Worm (Caenorhabditis elegans) whole organism, L1 larva: ENCODE measurements around the gene irld-2.

ENCODE experiments used
- C04F5.9 ChIP-seq: sonication (generic microtip); optimal IDR thresholded peaks from 2 replicates; lab custom pipeline; 2016; ENCODE audit warnings: missing genetic modification characterization, missing compliant biosample characterization
- C34B4.2 ChIP-seq: sonication (generic microtip); optimal IDR thresholded peaks from 2 replicates; lab custom pipeline; 2017; ENCODE audit warnings: mild to moderate bottlenecking, missing genetic modification characterization, missing compliant biosample characterization
- F16B12.6 ChIP-seq: fragments of 150-350 bp; optimal IDR thresholded peaks from 2 replicates; lab custom pipeline; 2014; ENCODE audit warnings: missing biosample characterization, missing genetic modification characterization
- Y116A8C.19 ChIP-seq: sonication (generic microtip); optimal IDR thresholded peaks from 2 replicates; lab custom pipeline; 2016; ENCODE audit warnings: missing compliant biosample characterization, missing genetic modification characterization, borderline replicate concordance
- aha-1 ChIP-seq: fragments of 150-350 bp; optimal IDR thresholded peaks from 2 replicates; lab custom pipeline; 2014; ENCODE audit warnings: missing biosample characterization, missing genetic modification characterization
- alr-1 ChIP-seq: fragments of 200-800 bp; sonication (Bioruptor generic); optimal IDR thresholded peaks from 2 replicates; lab custom pipeline; 2018; ENCODE audit warnings: borderline replicate concordance, mild to moderate bottlenecking, missing genetic modification characterization, missing compliant biosample characterization
- ama-1 ChIP-seq: fragments of 150-350 bp; optimal IDR thresholded peaks from 2 replicates; lab custom pipeline; 2014
- blmp-1 ChIP-seq: fragments of 150-350 bp; optimal IDR thresholded peaks from 2 replicates; lab custom pipeline; 2014; ENCODE audit warnings: missing biosample characterization, missing genetic modification characterization
- ceh-63 ChIP-seq: fragments of 200-800 bp; sonication (Bioruptor generic); optimal IDR thresholded peaks from 2 replicates; lab custom pipeline; 2018; ENCODE audit warnings: mild to moderate bottlenecking, missing genetic modification characterization, missing compliant biosample characterization
- ceh-8 ChIP-seq: fragments of 200-800 bp; sonication (Bioruptor generic); optimal IDR thresholded peaks from 2 replicates; lab custom pipeline; 2018; ENCODE audit warnings: mild to moderate bottlenecking, missing genetic modification characterization, moderate library complexity, missing compliant biosample characterization
- ceh-82 ChIP-seq, 3 experiments: fragments of 150-350 bp in 1 of 3; sonication (generic microtip) in 2 of 3; optimal IDR thresholded peaks; 2 replicates each; lab custom pipeline; 2014 to 2017; ENCODE audit warnings: missing biosample characterization in 3 of 3, missing genetic modification characterization in 3 of 3
- dsc-1 ChIP-seq: sonication (generic microtip); optimal IDR thresholded peaks from 2 replicates; lab custom pipeline; 2016; ENCODE audit warnings: mild to moderate bottlenecking, missing genetic modification characterization, missing compliant biosample characterization
- efl-1 ChIP-seq, 4 experiments: fragments of 150-350 bp; optimal IDR thresholded peaks in 3 of 4; peaks in 1 of 4; 1 replicate in 1 of 4; 2 replicates in 3 of 4; lab custom pipeline; 2014; ENCODE audit warnings: missing biosample characterization in 2 of 4, missing genetic modification characterization in 2 of 4, missing genetic modification reagents in 2 of 4
- egl-27 ChIP-seq, 2 experiments: fragments of 150-350 bp in 1 of 2; sonication (generic microtip); optimal IDR thresholded peaks; 3 replicates each; lab custom pipeline; 2017 to 2018; ENCODE audit warnings: missing biosample characterization in 2 of 2, missing genetic modification characterization in 2 of 2, missing genetic modification reagents in 2 of 2
- elt-2 ChIP-seq: sonication (generic microtip); optimal IDR thresholded peaks from 2 replicates; lab custom pipeline; 2016; ENCODE audit warnings: missing genetic modification characterization, mild to moderate bottlenecking, inconsistent platforms, missing compliant biosample characterization, missing genetic modification reagents
- ets-5 ChIP-seq: fragments of 200-800 bp; sonication (Bioruptor generic); IDR thresholded peaks from 2 replicates; pipeline ENCODE4 v1.3.6; 2022; ENCODE audit warnings: missing genetic modification characterization, missing compliant biosample characterization
- fkh-8 ChIP-seq: sonication (generic microtip); optimal IDR thresholded peaks from 2 replicates; lab custom pipeline; 2016; ENCODE audit warnings: mild to moderate bottlenecking, missing genetic modification characterization, missing compliant biosample characterization
- fos-1 ChIP-seq: fragments of 150-350 bp; optimal IDR thresholded peaks from 2 replicates; lab custom pipeline; 2014; ENCODE audit warnings: missing biosample characterization, missing genetic modification characterization
- hpl-2 ChIP-seq: fragments of 150-350 bp; optimal IDR thresholded peaks from 2 replicates; lab custom pipeline; 2014; ENCODE audit warnings: missing biosample characterization, missing genetic modification reagents, missing genetic modification characterization
- irx-1 ChIP-seq: sonication (generic microtip); optimal IDR thresholded peaks from 2 replicates; lab custom pipeline; 2016; ENCODE audit warnings: missing genetic modification characterization, missing compliant biosample characterization
- jun-1 ChIP-seq: fragments of 150-350 bp; optimal IDR thresholded peaks from 2 replicates; lab custom pipeline; 2014; ENCODE audit warnings: missing biosample characterization, missing genetic modification reagents, missing genetic modification characterization
- lin-13 ChIP-seq: fragments of 150-350 bp; optimal IDR thresholded peaks from 2 replicates; lab custom pipeline; 2014; ENCODE audit warnings: missing biosample characterization, missing genetic modification reagents, missing genetic modification characterization
- lin-14 ChIP-seq: fragments of 200-800 bp; sonication (Bioruptor generic); optimal IDR thresholded peaks from 2 replicates; lab custom pipeline; 2018; ENCODE audit warnings: mild to moderate bottlenecking, missing genetic modification characterization, moderate library complexity, missing compliant biosample characterization
- lin-15B ChIP-seq: fragments of 150-350 bp; sonication (generic microtip); optimal IDR thresholded peaks from 3 replicates; lab custom pipeline; 2014; ENCODE audit warnings: missing biosample characterization, missing genetic modification characterization
- lin-35 ChIP-seq, 2 experiments: fragments of 150-350 bp; optimal IDR thresholded peaks; 2 replicates each; lab custom pipeline; 2014; ENCODE audit warnings: missing biosample characterization in 2 of 2, missing genetic modification characterization in 2 of 2, missing genetic modification reagents in 2 of 2
- lsy-2 ChIP-seq, 2 experiments: fragments of 150-350 bp; optimal IDR thresholded peaks; 2 replicates each; lab custom pipeline; 2014; ENCODE audit warnings: missing biosample characterization in 2 of 2, missing genetic modification characterization in 2 of 2
- mab-9 ChIP-seq: fragments of 200-800 bp; sonication (Bioruptor generic); IDR thresholded peaks from 2 replicates; pipeline ENCODE4 v1.3.6; 2022; ENCODE audit warnings: missing genetic modification reagents, missing genetic modification characterization, missing compliant biosample characterization
- mdl-1 ChIP-seq, 2 experiments: fragments of 150-350 bp; optimal IDR thresholded peaks; 2 replicates each; lab custom pipeline; 2014 to 2017; ENCODE audit warnings: missing biosample characterization in 2 of 2, missing genetic modification characterization in 2 of 2, inconsistent platforms in 1 of 2
- mef-2 ChIP-seq: fragments of 150-350 bp; optimal IDR thresholded peaks from 2 replicates; lab custom pipeline; 2014; ENCODE audit warnings: missing biosample characterization, missing genetic modification characterization
- nhr-11 ChIP-seq: fragments of 150-350 bp; optimal IDR thresholded peaks from 2 replicates; lab custom pipeline; 2014; ENCODE audit warnings: missing biosample characterization, missing genetic modification characterization
- nhr-12 ChIP-seq: sonication (generic microtip); optimal IDR thresholded peaks from 2 replicates; lab custom pipeline; 2017; ENCODE audit warnings: missing biosample characterization, missing genetic modification characterization
- nhr-19 ChIP-seq: fragments of 200-800 bp; sonication (Bioruptor generic); conservative IDR thresholded peaks from 2 replicates; pipeline ENCODE4 v1.3.6; 2022; ENCODE audit warnings: missing genetic modification characterization, missing compliant biosample characterization
- nhr-28 ChIP-seq: fragments of 150-350 bp; optimal IDR thresholded peaks from 2 replicates; lab custom pipeline; 2014; ENCODE audit warnings: missing biosample characterization, missing genetic modification characterization
- nhr-47 ChIP-seq: sonication (generic microtip); optimal IDR thresholded peaks from 2 replicates; lab custom pipeline; 2016; ENCODE audit warnings: mild to moderate bottlenecking, missing genetic modification characterization, moderate library complexity, missing compliant biosample characterization
- nhr-85 ChIP-seq: sonication (generic microtip); peaks from one replicate; lab custom pipeline; 2016; ENCODE audit warnings: missing genetic modification characterization, inconsistent platforms, missing compliant biosample characterization
- nhr-90 ChIP-seq: sonication (generic microtip); optimal IDR thresholded peaks from 2 replicates; lab custom pipeline; 2016; ENCODE audit warnings: mild to moderate bottlenecking, missing genetic modification characterization, missing compliant biosample characterization; ENCODE audit not compliant: poor library complexity
- pag-3 ChIP-seq: sonication (generic microtip); optimal IDR thresholded peaks from 2 replicates; lab custom pipeline; 2017; ENCODE audit warnings: missing genetic modification characterization, mild to moderate bottlenecking, missing compliant biosample characterization, antibody characterized with exemption, borderline replicate concordance; ENCODE audit not compliant: insufficient read depth
- pqm-1 ChIP-seq: sonication (generic microtip); optimal IDR thresholded peaks from 3 replicates; lab custom pipeline; 2017; ENCODE audit warnings: missing biosample characterization, missing genetic modification characterization
- rnt-1 ChIP-seq: sonication (generic microtip); optimal IDR thresholded peaks from 2 replicates; lab custom pipeline; 2016; ENCODE audit warnings: mild to moderate bottlenecking, missing genetic modification characterization, moderate library complexity, missing compliant biosample characterization
- snu-23 ChIP-seq: sonication (generic microtip); optimal IDR thresholded peaks from 2 replicates; lab custom pipeline; 2016; ENCODE audit warnings: missing genetic modification characterization, missing compliant biosample characterization
- sox-4 ChIP-seq: sonication (generic microtip); optimal IDR thresholded peaks from 2 replicates; lab custom pipeline; 2016; ENCODE audit warnings: missing genetic modification characterization, missing compliant biosample characterization
- sptf-1 ChIP-seq: fragments of 150-350 bp; optimal IDR thresholded peaks from 2 replicates; lab custom pipeline; 2014; ENCODE audit warnings: missing biosample characterization, missing genetic modification characterization
- sup-37 ChIP-seq: fragments of 200-800 bp; sonication (Bioruptor generic); optimal IDR thresholded peaks from 2 replicates; lab custom pipeline; 2018; ENCODE audit warnings: mild to moderate bottlenecking, missing genetic modification characterization, missing compliant biosample characterization
- swsn-7 ChIP-seq: sonication (generic microtip); optimal IDR thresholded peaks from 2 replicates; lab custom pipeline; 2016; ENCODE audit warnings: missing genetic modification characterization, missing compliant biosample characterization
- tbx-2 ChIP-seq: sonication (generic microtip); optimal IDR thresholded peaks from 2 replicates; lab custom pipeline; 2016; ENCODE audit warnings: missing genetic modification characterization, missing compliant biosample characterization
- tlp-1 ChIP-seq: fragments of 150-350 bp; optimal IDR thresholded peaks from 2 replicates; lab custom pipeline; 2014; ENCODE audit warnings: missing biosample characterization, missing genetic modification characterization
- unc-130 ChIP-seq: fragments of 150-350 bp; optimal IDR thresholded peaks from 2 replicates; lab custom pipeline; 2017; ENCODE audit warnings: missing biosample characterization, missing genetic modification characterization, inconsistent platforms
- unc-86 ChIP-seq: sonication (generic microtip); optimal IDR thresholded peaks from 2 replicates; lab custom pipeline; 2016; ENCODE audit warnings: missing genetic modification characterization, missing compliant biosample characterization
- unc-98 ChIP-seq: fragments of 200-800 bp; sonication (Bioruptor generic); IDR thresholded peaks from 2 replicates; pipeline ENCODE4 v1.3.6; 2022; ENCODE audit warnings: missing genetic modification characterization, missing compliant biosample characterization
- zip-4 ChIP-seq: fragments of 200-800 bp; sonication (Bioruptor generic); optimal IDR thresholded peaks from 2 replicates; lab custom pipeline; 2018; ENCODE audit warnings: mild to moderate bottlenecking, missing genetic modification characterization, moderate library complexity, missing compliant biosample characterization
- ztf-11 ChIP-seq, 2 experiments: sonication (generic microtip); optimal IDR thresholded peaks; 2 replicates each; lab custom pipeline; 2016 to 2017; ENCODE audit warnings: missing genetic modification characterization in 2 of 2, missing biosample characterization in 1 of 2, missing compliant biosample characterization in 1 of 2
- ztf-4 ChIP-seq: fragments of 150-350 bp; optimal IDR thresholded peaks from 2 replicates; lab custom pipeline; 2014; ENCODE audit warnings: missing biosample characterization, missing genetic modification characterization

Gene irld-2

DNA sequence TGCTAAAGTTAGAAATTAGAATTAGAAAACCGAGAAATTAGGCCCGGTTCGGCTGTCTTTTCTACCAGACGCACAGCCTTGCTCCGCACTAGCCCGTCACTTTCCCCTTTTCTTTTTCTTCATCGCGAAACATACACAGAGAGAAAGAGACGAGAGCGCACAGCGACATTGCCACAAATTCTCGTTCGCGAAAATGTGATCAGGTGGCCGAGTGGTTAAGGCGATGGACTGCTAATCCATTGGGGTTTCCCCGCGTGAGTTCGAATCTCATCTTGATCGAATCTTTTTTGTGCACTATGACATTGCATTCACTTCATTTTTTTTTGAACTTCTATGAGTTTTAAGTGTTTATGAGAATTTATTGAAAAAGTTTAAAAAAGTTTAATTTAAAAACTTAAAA is 47.6 kb upstream of the irld-2 start (continued):
- no peak for TF ChIP-seq sptf-1
- no peak for TF ChIP-seq C04F5.9
- no peak for TF ChIP-seq nhr-28
- TF ChIP-seq nhr-11 (tag; lab: Kevin White, UChicago), result no peak
- TF ChIP-seq fkh-8 (tag; lab: Kevin White, UChicago), result peak; percentile 47
- no peak for TF ChIP-seq sup-37 (GFP tag; lab: Kevin White, UChicago)
- no peak for TF ChIP-seq ceh-8 (GFP tag; lab: Kevin White, UChicago)
- peak; percentile 33 for TF ChIP-seq sox-4 (tag; lab: Kevin White, UChicago)
- no peak for TF ChIP-seq ama-1 (lab: Kevin White, UChicago)
- TF ChIP-seq aha-1, result no peak
- no peak for TF ChIP-seq nhr-85
- TF ChIP-seq lin-13 (GFP tag; lab: Kevin White, UChicago), result no peak
- TF ChIP-seq lin-35 (GFP tag; optimal IDR thresholded peaks at IDR 0.05; lab: Kevin White, UChicago), result peak in 1 of 2 experiments; percentile 45
- peak; percentile 57 for TF ChIP-seq jun-1 (tag; lab: Kevin White, UChicago)
- TF ChIP-seq ztf-4 (tag; lab: Kevin White, UChicago), result no peak
- TF ChIP-seq Y116A8C.19 (tag; lab: Kevin White, UChicago), result no peak
- no peak for TF ChIP-seq nhr-12 (tag; lab: Kevin White, UChicago)
- TF ChIP-seq unc-130, result no peak
- TF ChIP-seq mef-2, result no peak
- peak; percentile 9 to 48 (median 45) for TF ChIP-seq ceh-82 (tag; optimal IDR thresholded peaks at IDR 0.05; lab: Kevin White, UChicago)
- TF ChIP-seq unc-86 (tag; lab: Kevin White, UChicago), result peak; percentile 25
- TF ChIP-seq hpl-2 (GFP tag; lab: Kevin White, UChicago), result no peak
- TF ChIP-seq nhr-47 (tag; lab: Kevin White, UChicago), result peak; percentile 79
- TF ChIP-seq nhr-90 (tag; lab: Kevin White, UChicago), result peak; percentile 36
- no peak for TF ChIP-seq pqm-1 (tag; lab: Kevin White, UChicago)
- TF ChIP-seq mdl-1 (tag; optimal IDR thresholded peaks at IDR 0.05; lab: Kevin White, UChicago), result peak in 1 of 2 experiments; percentile 44
- TF ChIP-seq tbx-2, result peak; percentile 48
- TF ChIP-seq swsn-7 (tag; lab: Kevin White, UChicago), result peak; percentile 24
- TF ChIP-seq elt-2 (tag; lab: Kevin White, UChicago), result no peak
- no peak for TF ChIP-seq zip-4
- peak; percentile 25 for TF ChIP-seq lin-14
- TF ChIP-seq C34B4.2 (tag; lab: Kevin White, UChicago), result no peak
- TF ChIP-seq lin-15B (tag; lab: Kevin White, UChicago), result no peak
- TF ChIP-seq dsc-1, result peak; percentile 81
- TF ChIP-seq tlp-1 (tag; lab: Kevin White, UChicago), result no peak
- no peak for TF ChIP-seq ceh-63 (GFP tag; lab: Kevin White, UChicago)
- TF ChIP-seq lsy-2 (tag; optimal IDR thresholded peaks at IDR 0.05; lab: Kevin White, UChicago), result peak; percentile 5 to 44
- TF ChIP-seq snu-23 (GFP tag; lab: Kevin White, UChicago), result peak; percentile 74
- TF ChIP-seq unc-98 (GFP tag; lab: Robert Waterston, UW), result no peak
- TF ChIP-seq pag-3, result no peak
- peak; percentile 50 for TF ChIP-seq nhr-19 (GFP tag; lab: Robert Waterston, UW)
- TF ChIP-seq egl-27 (tag; optimal IDR thresholded peaks at IDR 0.05; lab: Kevin White, UChicago), result no peak
- TF ChIP-seq alr-1 (tag; lab: Kevin White, UChicago), result no peak
- TF ChIP-seq ztf-11 (tag; optimal IDR thresholded peaks at IDR 0.05; lab: Kevin White, UChicago), result peak in 1 of 2 experiments; percentile 24
- TF ChIP-seq ets-5 (GFP tag; lab: Robert Waterston, UW), result no peak
- no peak for TF ChIP-seq mab-9 (GFP tag; lab: Robert Waterston, UW)
- TF ChIP-seq fos-1 (tag; lab: Kevin White, UChicago), result peak; percentile 33
- TF ChIP-seq efl-1 (optimal IDR thresholded peaks at IDR 0.05; lab: Kevin White, UChicago), result no peak
- peak in 1 of 2 experiments; percentile 41 for TF ChIP-seq efl-1 (GFP tag; optimal IDR thresholded peaks at IDR 0.05 in 1 of 2; lab: Kevin White, UChicago)
- TF ChIP-seq irx-1 (tag; lab: Kevin White, UChicago), result no peak
- TF ChIP-seq F16B12.6 (tag; lab: Kevin White, UChicago), result no peak
- TF ChIP-seq blmp-1 (tag; lab: Kevin White, UChicago), result no peak
- peak; percentile 59 for TF ChIP-seq rnt-1 (tag; lab: Kevin White, UChicago)
